Worm (Caenorhabditis elegans): Measurements from ENCODE around the gene T02B11.9.

Gene T02B11.9

ce11 chrV:908681-909080 is 32.6 kb downstream of the T02B11.9 start:
- no peak for TF ChIP-seq nhr-10 (tag; optimal IDR thresholded peaks at IDR 0.05)
- TF ChIP-seq tra-1 (GFP tag; IDR thresholded peaks at IDR 0.05), result no peak
- TF ChIP-seq nhr-11 (tag; optimal IDR thresholded peaks at IDR 0.05), result no peak
- no peak for TF ChIP-seq daf-12 (tag; optimal IDR thresholded peaks at IDR 0.05)
- TF ChIP-seq nhr-6 (tag; optimal IDR thresholded peaks at IDR 0.05), result no peak
- no peak for TF ChIP-seq hmg-1.1 (GFP tag; IDR thresholded peaks at IDR 0.05)
- no peak for TF ChIP-seq hlh-30 (tag; optimal IDR thresholded peaks at IDR 0.05; ENCODE audit: insufficient read depth)
- no peak for TF ChIP-seq ztf-7 (tag; optimal IDR thresholded peaks at IDR 0.05)
- TF ChIP-seq set-16 (GFP tag; IDR thresholded peaks at IDR 0.05), result peak; percentile 88
- TF ChIP-seq lir-3 (tag; optimal IDR thresholded peaks at IDR 0.05), result no peak
- TF ChIP-seq nhr-42 (GFP tag; IDR thresholded peaks at IDR 0.05), result 0 out of 2 replicates have a peak, but pooled peaks have one; percentile 4
- TF ChIP-seq ces-1 (GFP tag; optimal IDR thresholded peaks at IDR 0.05), result no peak
- no peak for TF ChIP-seq ceh-82 (tag; optimal IDR thresholded peaks at IDR 0.05)
- no peak for TF ChIP-seq php-3 (GFP tag; IDR thresholded peaks at IDR 0.05)
- TF ChIP-seq F44E2.7 (GFP tag; IDR thresholded peaks at IDR 0.05), result no peak

ce11 chrV:910588-910987 is 34.5 kb downstream of the T02B11.9 start:
- TF ChIP-seq duxl-1 (tag; optimal IDR thresholded peaks at IDR 0.05; ENCODE audit: poor library complexity), result no peak
- peak; percentile 27 for TF ChIP-seq nhr-48 (tag; optimal IDR thresholded peaks at IDR 0.05)
- no peak for TF ChIP-seq hmg-1.1 (GFP tag; IDR thresholded peaks at IDR 0.05)
- peak; percentile 48 for TF ChIP-seq hlh-30 (tag; optimal IDR thresholded peaks at IDR 0.05; ENCODE audit: insufficient read depth)
- TF ChIP-seq zip-2 (tag; optimal IDR thresholded peaks at IDR 0.05), result no peak
- TF ChIP-seq zip-11 (GFP tag; IDR thresholded peaks at IDR 0.05), result no peak
- no peak for TF ChIP-seq nhr-10 (tag; optimal IDR thresholded peaks at IDR 0.05)
- TF ChIP-seq ceh-82 (tag; optimal IDR thresholded peaks at IDR 0.05), result no peak
- peak; percentile 77 for TF ChIP-seq dmd-6 (GFP tag; IDR thresholded peaks at IDR 0.05)
- TF ChIP-seq nhr-102 (tag; optimal IDR thresholded peaks at IDR 0.05), result peak; percentile 20
- TF ChIP-seq ctbp-1 (GFP tag; IDR thresholded peaks at IDR 0.05), result no peak
- TF ChIP-seq ceh-44 (GFP tag; IDR thresholded peaks at IDR 0.05), result no peak
- TF ChIP-seq R02D3.7 (tag; optimal IDR thresholded peaks at IDR 0.05), result no peak
- no peak for TF ChIP-seq daf-12 (tag; optimal IDR thresholded peaks at IDR 0.05)
- no peak for TF ChIP-seq egl-27 (tag; optimal IDR thresholded peaks at IDR 0.05)
- no peak for TF ChIP-seq madf-5 (GFP tag; IDR thresholded peaks at IDR 0.05)
- no peak for TF ChIP-seq spr-1 (tag; optimal IDR thresholded peaks at IDR 0.05)
- TF ChIP-seq F10B5.3 (tag; optimal IDR thresholded peaks at IDR 0.05), result no peak
- TF ChIP-seq nhr-11 (tag; optimal IDR thresholded peaks at IDR 0.05), result peak; percentile 28
- no peak for TF ChIP-seq lin-1 (GFP tag; IDR thresholded peaks at IDR 0.05)
- TF ChIP-seq Y48G9A.11 (GFP tag; IDR thresholded peaks at IDR 0.05), result no peak
- TF ChIP-seq zag-1 (tag; optimal IDR thresholded peaks at IDR 0.05), result no peak
- TF ChIP-seq Y105C5A.15 (GFP tag; IDR thresholded peaks at IDR 0.05), result no peak
- peak; percentile 49 for TF ChIP-seq lin-38 (GFP tag; IDR thresholded peaks at IDR 0.05)
- TF ChIP-seq aly-2 (tag; optimal IDR thresholded peaks at IDR 0.05), result no peak
- peak; percentile 82 for TF ChIP-seq mxl-3 (GFP tag; optimal IDR thresholded peaks at IDR 0.05)
- peak; percentile 67 for TF ChIP-seq dve-1 (tag; optimal IDR thresholded peaks at IDR 0.05; ENCODE audit: insufficient read depth)
- TF ChIP-seq zfp-3 (GFP tag; conservative IDR thresholded peaks at IDR 0.05), result no peak
- TF ChIP-seq daf-16 (GFP tag; optimal IDR thresholded peaks at IDR 0.05), result no peak
- TF ChIP-seq daf-16 (tag; optimal IDR thresholded peaks at IDR 0.05), result peak; percentile 58
- no peak for TF ChIP-seq set-16 (GFP tag; IDR thresholded peaks at IDR 0.05)
- peak; percentile 32 for TF ChIP-seq pqm-1 (tag; optimal IDR thresholded peaks at IDR 0.05)
- TF ChIP-seq unc-130 (GFP tag; optimal IDR thresholded peaks at IDR 0.05), result no peak
- TF ChIP-seq F49E8.2 (tag; optimal IDR thresholded peaks at IDR 0.05; ENCODE audit: borderline replicate concordance), result no peak
- no peak for TF ChIP-seq hif-1 (tag; optimal IDR thresholded peaks at IDR 0.05)
- TF ChIP-seq php-3 (GFP tag; IDR thresholded peaks at IDR 0.05), result 0 out of 2 replicates have a peak, but pooled peaks have one; percentile 28
- peak; percentile 63 for TF ChIP-seq aha-1 (tag)
- no peak for TF ChIP-seq fos-1 (tag; optimal IDR thresholded peaks at IDR 0.05)
- no peak for TF ChIP-seq mxl-2 (GFP tag; conservative IDR thresholded peaks at IDR 0.05)
- no peak for TF ChIP-seq D1046.2 (GFP tag; IDR thresholded peaks at IDR 0.05)
- no peak for TF ChIP-seq ceh-32 (tag; optimal IDR thresholded peaks at IDR 0.05; ENCODE audit: poor library complexity)
- TF ChIP-seq nhr-28 (tag; optimal IDR thresholded peaks at IDR 0.05), result peak; percentile 99
- no peak for TF ChIP-seq daf-8 (GFP tag; IDR thresholded peaks at IDR 0.05)
- no peak for TF ChIP-seq F44E2.7 (GFP tag; IDR thresholded peaks at IDR 0.05)
